Fruit fly (Drosophila melanogaster) whole organism, adult: Measurements from ENCODE around the gene ND-15.

Experiments used
- CG11617 ChIP-seq: fragments of 200-800 bp; sonication (Bioruptor generic); optimal IDR thresholded peaks from 2 replicates; lab custom pipeline; 2017; ENCODE audit warnings: mild to moderate bottlenecking, missing biosample characterization, missing genetic modification reagents, missing genetic modification characterization
- CG14711 ChIP-seq: fragments of 200-800 bp; sonication (Bioruptor generic); optimal IDR thresholded peaks from 2 replicates; lab custom pipeline; 2018; ENCODE audit warnings: missing biosample characterization, mild to moderate bottlenecking, missing genetic modification characterization, moderate library complexity
- CG33017 ChIP-seq: fragments of 200-800 bp; sonication (Bioruptor generic); optimal IDR thresholded peaks from 2 replicates; lab custom pipeline; 2018; ENCODE audit warnings: missing biosample characterization, mild to moderate bottlenecking, missing genetic modification characterization, moderate library complexity
- CG7045 ChIP-seq: fragments of 200-800 bp; sonication (Bioruptor generic); optimal IDR thresholded peaks from 2 replicates; lab custom pipeline; 2017; ENCODE audit warnings: missing biosample characterization, mild to moderate bottlenecking, missing genetic modification characterization
- CG7101 ChIP-seq: fragments of 200-800 bp; sonication (Bioruptor generic); optimal IDR thresholded peaks from 2 replicates; lab custom pipeline; 2018; ENCODE audit warnings: missing biosample characterization, mild to moderate bottlenecking, missing genetic modification characterization, moderate library complexity
- Crg-1 ChIP-seq: fragments of 200-800 bp; sonication (Bioruptor generic); optimal IDR thresholded peaks from 2 replicates; lab custom pipeline; 2016; ENCODE audit warnings: missing biosample characterization, missing genetic modification characterization
- Mnt ChIP-seq: fragments of 200-800 bp; sonication (Bioruptor generic); optimal IDR thresholded peaks from 2 replicates; lab custom pipeline; 2016; ENCODE audit warnings: missing biosample characterization, mild to moderate bottlenecking, missing genetic modification characterization
- bab1 ChIP-seq: fragments of 200-800 bp; sonication (Bioruptor generic); optimal IDR thresholded peaks from 3 replicates; lab custom pipeline; 2019; ENCODE audit warnings: missing biosample characterization, mild to moderate bottlenecking, missing genetic modification characterization, moderate library complexity
- cic ChIP-seq: fragments of 200-800 bp; sonication (Bioruptor generic); optimal IDR thresholded peaks from 2 replicates; lab custom pipeline; 2017; ENCODE audit warnings: missing biosample characterization, mild to moderate bottlenecking, missing genetic modification characterization, moderate library complexity
- cnc ChIP-seq, 2 experiments: fragments of >200 bp; optimal IDR thresholded peaks; 2 replicates each; lab custom pipeline; 2017
- kay ChIP-seq: fragments of 200-800 bp; sonication (Bioruptor generic); peaks from one replicate; lab custom pipeline; 2016; ENCODE audit warnings: missing biosample characterization, missing genetic modification characterization, borderline replicate concordance
- ovo ChIP-seq: fragments of 200-800 bp; sonication (Bioruptor generic); optimal IDR thresholded peaks from 2 replicates; lab custom pipeline; 2016; ENCODE audit warnings: missing biosample characterization, missing genetic modification characterization
- tj ChIP-seq: fragments of 200-800 bp; sonication (Bioruptor generic); optimal IDR thresholded peaks from 3 replicates; lab custom pipeline; 2017; ENCODE audit warnings: missing biosample characterization, mild to moderate bottlenecking, missing genetic modification characterization, moderate library complexity
- toe ChIP-seq: fragments of 200-800 bp; sonication (Bioruptor generic); optimal IDR thresholded peaks from 2 replicates; lab custom pipeline; 2016; ENCODE audit warnings: missing biosample characterization, missing genetic modification characterization

dm6 chr2L:179119-179518 lies 64.6 kb downstream of the ND-15 start:
- TF ChIP-seq tj (GFP tag; lab: Kevin White, UChicago) (no peak), cic (GFP tag; lab: Kevin White, UChicago) (no peak), CG7101 (tag; lab: Kevin White, UChicago) (no peak), Mnt (GFP tag; lab: Kevin White, UChicago) (no peak), Crg-1 (GFP tag; lab: Kevin White, UChicago) (no peak), ovo (no peak), CG14711 (tag; lab: Kevin White, UChicago) (no peak), cnc (optimal IDR thresholded peaks at IDR 0.05; lab: Kevin White, UChicago) (no peak), kay (GFP tag; lab: Kevin White, UChicago) (no peak), bab1 (GFP tag; lab: Kevin White, UChicago) (no peak), CG11617 (GFP tag; lab: Kevin White, UChicago) (no peak), CG7045 (GFP tag; lab: Kevin White, UChicago) (no peak), CG33017 (no peak), toe (GFP tag; lab: Kevin White, UChicago) (no peak)
